Worm (Caenorhabditis elegans) whole organism, L2 larva: Measurements from ENCODE around the gene F59B2.12.

ENCODE experiments used
- ama-1 ChIP-seq: fragments of 150-350 bp; optimal IDR thresholded peaks from 2 replicates; lab custom pipeline; 2018; ENCODE audit warnings: inconsistent platforms
- mbf-1 ChIP-seq: sonication (generic microtip); optimal IDR thresholded peaks from 2 replicates; lab custom pipeline; 2017; ENCODE audit warnings: missing biosample characterization, missing genetic modification characterization

- TF ChIP-seq mbf-1 (no peak), ama-1 (lab: Kevin White, UChicago) (no peak)
Measured at ce11 chrIII:9030818-9031217, 13.4 kb downstream of the F59B2.12 start.
